Comparison of ENCODE assay signal across 1 fruit fly cellular context in the genomic region with DNA sequence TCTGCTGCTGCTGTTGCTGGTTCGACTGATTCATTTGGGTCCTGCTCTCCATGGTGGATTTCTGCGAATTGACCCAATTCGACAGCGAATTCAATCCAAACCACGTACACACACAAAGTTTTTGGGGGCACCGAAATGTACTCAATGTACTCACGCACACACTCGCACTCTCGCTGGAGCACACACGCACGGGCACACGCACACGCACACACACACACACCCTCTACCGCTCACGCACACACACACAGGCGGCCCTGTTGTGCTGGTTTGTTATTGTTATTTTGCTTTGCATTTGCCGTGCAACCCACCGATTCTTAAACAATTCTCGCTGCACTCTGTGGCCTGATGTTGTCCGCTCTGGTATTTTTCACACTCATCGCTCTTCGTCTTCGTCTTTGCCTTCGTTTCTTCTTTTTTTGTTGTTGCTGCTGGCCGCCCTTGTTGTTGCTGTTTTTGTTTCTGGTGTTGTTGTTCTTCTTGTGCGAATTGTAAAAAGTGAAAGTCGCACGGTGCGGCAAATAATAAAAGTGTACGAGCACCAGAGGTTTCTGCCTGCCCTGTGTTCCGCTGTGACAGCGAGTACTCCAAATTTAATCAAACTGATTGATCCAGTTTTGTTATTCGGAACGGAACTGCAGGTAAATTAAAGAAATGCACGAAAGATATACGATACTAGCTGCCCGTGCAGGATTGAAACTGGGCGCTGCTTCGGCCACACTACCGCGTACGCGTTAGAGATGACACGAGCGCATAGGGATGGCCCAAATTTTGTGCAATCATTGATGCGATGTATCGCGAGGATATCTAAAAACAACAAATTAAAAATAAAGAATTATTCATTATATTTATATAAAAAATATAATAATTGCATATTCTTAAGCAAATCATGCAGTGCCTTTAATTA.
TF ChIP-seq lines count a peak whose summit lies in the region.

Gene CG3744, minus strand, starts transcription at position 716 of the 904 bp plus-strand sequence.

TF ChIP-seq in whole organism, embryonic, 481 proteins besides CTCF, POLR2A, EP300 and RAD21 (continued from another document and continues in another):
- TF ChIP-seq Lim3 (GFP tag; IDR thresholded peaks at IDR 0.05; lab: Robert Waterston, UW) = peak; percentile 70
- peak; percentile 95 for TF ChIP-seq ci (GFP tag; IDR thresholded peaks at IDR 0.05; lab: Robert Waterston, UW)
- TF ChIP-seq CG8388 (GFP tag; optimal IDR thresholded peaks at IDR 0.05; lab: Kevin White, UChicago) = peak; percentile 87
- peak; percentile 56 for TF ChIP-seq pfk (GFP tag; optimal IDR thresholded peaks at IDR 0.05; lab: Kevin White, UChicago)
- TF ChIP-seq Ptx1 (GFP tag; IDR thresholded peaks at IDR 0.05; lab: Robert Waterston, UW) = peak; percentile 95
- TF ChIP-seq dmrt11E (tag; optimal IDR thresholded peaks at IDR 0.05; lab: Kevin White, UChicago) = peak; percentile 86
- peak; percentile 89 for TF ChIP-seq CG13775 (GFP tag; optimal IDR thresholded peaks at IDR 0.05; lab: Kevin White, UChicago)
- TF ChIP-seq mam (GFP tag; optimal IDR thresholded peaks at IDR 0.05; lab: Kevin White, UChicago) = peak; percentile 90
- TF ChIP-seq CG12155 (GFP tag; optimal IDR thresholded peaks at IDR 0.05; lab: Kevin White, UChicago) = peak; percentile 87
- TF ChIP-seq CG17612 (GFP tag; IDR thresholded peaks at IDR 0.05; lab: Robert Waterston, UW) = peak; percentile 87
- TF ChIP-seq CG13894 (tag; optimal IDR thresholded peaks at IDR 0.05; lab: Kevin White, UChicago) = peak; percentile 90
- TF ChIP-seq CG6683 (GFP tag; optimal IDR thresholded peaks at IDR 0.05; lab: Kevin White, UChicago) = peak; percentile 76
- peak; percentile 91 for TF ChIP-seq CG1233 (GFP tag; optimal IDR thresholded peaks at IDR 0.05; lab: Kevin White, UChicago)
- TF ChIP-seq CG10959 (GFP tag; IDR thresholded peaks at IDR 0.05; lab: Robert Waterston, UW) = peak; percentile 88
- TF ChIP-seq trh (GFP tag; optimal IDR thresholded peaks at IDR 0.05; lab: Kevin White, UChicago) = peak; percentile 76
- peak; percentile 89 for TF ChIP-seq CG14860 (GFP tag; IDR thresholded peaks at IDR 0.05; lab: Robert Waterston, UW; ENCODE audit: partially characterized antibody)
- TF ChIP-seq CG3995 (GFP tag; optimal IDR thresholded peaks at IDR 0.05; lab: Kevin White, UChicago) = peak; percentile 23
- TF ChIP-seq HmgD (GFP tag; optimal IDR thresholded peaks at IDR 0.05; lab: Kevin White, UChicago) = peak; percentile 18
- peak; percentile 71 for TF ChIP-seq CG18476 (GFP tag; optimal IDR thresholded peaks at IDR 0.05; lab: Kevin White, UChicago)
- TF ChIP-seq Trl (optimal IDR thresholded peaks at IDR 0.05; lab: Kevin White, UChicago) = peak in 1 of 2 experiments; percentile 57
- TF ChIP-seq Trl (GFP tag; optimal IDR thresholded peaks at IDR 0.05; lab: Kevin White, UChicago) = peak; percentile 68
- peak; percentile 59 for TF ChIP-seq CG16863 (GFP tag; optimal IDR thresholded peaks at IDR 0.05; lab: Kevin White, UChicago)
- TF ChIP-seq Myb (GFP tag; optimal IDR thresholded peaks at IDR 0.05; lab: Kevin White, UChicago) = peak; percentile 47
- no peak for TF ChIP-seq CG14710 (tag; optimal IDR thresholded peaks at IDR 0.05; lab: Kevin White, UChicago)
- TF ChIP-seq CG15601 (tag; optimal IDR thresholded peaks at IDR 0.05; lab: Kevin White, UChicago) = peak; percentile 80
- peak; percentile 78 for TF ChIP-seq gsb-n (tag; optimal IDR thresholded peaks at IDR 0.05; lab: Kevin White, UChicago)
- TF ChIP-seq gce (GFP tag; IDR thresholded peaks at IDR 0.05; lab: Robert Waterston, UW) = peak; percentile 87
- TF ChIP-seq CG2202 (tag; optimal IDR thresholded peaks at IDR 0.05; lab: Kevin White, UChicago) = peak; percentile 57
- TF ChIP-seq ssp (GFP tag; IDR thresholded peaks at IDR 0.05; lab: Robert Waterston, UW) = peak; percentile 86
- peak; percentile 99 for TF ChIP-seq Rfx (GFP tag; IDR thresholded peaks at IDR 0.05; lab: Robert Waterston, UW)
- TF ChIP-seq CG11247 (GFP tag; IDR thresholded peaks at IDR 0.05; lab: Robert Waterston, UW) = peak; percentile 96
- peak; percentile 84 for TF ChIP-seq klu (GFP tag; IDR thresholded peaks at IDR 0.05; lab: Robert Waterston, UW)
- TF ChIP-seq zen (tag; optimal IDR thresholded peaks at IDR 0.05; lab: Kevin White, UChicago) = peak; percentile 79
- TF ChIP-seq cg (GFP tag; optimal IDR thresholded peaks at IDR 0.05; lab: Kevin White, UChicago) = peak; percentile 96
- TF ChIP-seq CG3065 (GFP tag; optimal IDR thresholded peaks at IDR 0.05; lab: Kevin White, UChicago) = peak; percentile 76
- peak; percentile 25 for TF ChIP-seq crc (GFP tag; optimal IDR thresholded peaks at IDR 0.05; lab: Kevin White, UChicago)
- peak; percentile 86 for TF ChIP-seq CG14050 (GFP tag; IDR thresholded peaks at IDR 0.05; lab: Robert Waterston, UW)
- peak; percentile 93 for TF ChIP-seq CG10543 (GFP tag; optimal IDR thresholded peaks at IDR 0.05; lab: Kevin White, UChicago)
- TF ChIP-seq CG13123 (GFP tag; optimal IDR thresholded peaks at IDR 0.05; lab: Kevin White, UChicago) = peak; percentile 88
- TF ChIP-seq Bgb (GFP tag; IDR thresholded peaks at IDR 0.05; lab: Robert Waterston, UW; ENCODE audit: partially characterized antibody) = peak; percentile 95
- TF ChIP-seq CG15011 (GFP tag; optimal IDR thresholded peaks at IDR 0.05; lab: Kevin White, UChicago) = peak; percentile 53
- TF ChIP-seq shn (GFP tag; optimal IDR thresholded peaks at IDR 0.05; lab: Kevin White, UChicago) = peak; percentile 80
- peak; percentile 79 for TF ChIP-seq CG6813 (GFP tag; optimal IDR thresholded peaks at IDR 0.05; lab: Kevin White, UChicago)
- peak; percentile 85 for TF ChIP-seq dmrt99B (tag; optimal IDR thresholded peaks at IDR 0.05; lab: Kevin White, UChicago)
- peak; percentile 74 for TF ChIP-seq CG2875 (GFP tag; optimal IDR thresholded peaks at IDR 0.05; lab: Kevin White, UChicago)
- TF ChIP-seq sob (GFP tag; IDR thresholded peaks at IDR 0.05; lab: Robert Waterston, UW) = peak; percentile 96
- TF ChIP-seq CG3281 (GFP tag; optimal IDR thresholded peaks at IDR 0.05; lab: Kevin White, UChicago) = peak; percentile 90
- peak; percentile 94 for TF ChIP-seq vnd (GFP tag; IDR thresholded peaks at IDR 0.05; lab: Robert Waterston, UW; ENCODE audit: partially characterized antibody)
- TF ChIP-seq CG2129 (GFP tag; IDR thresholded peaks at IDR 0.05; lab: Robert Waterston, UW; ENCODE audit: partially characterized antibody) = peak; percentile 94
- peak; percentile 90 for TF ChIP-seq CG8924 (tag; optimal IDR thresholded peaks at IDR 0.05; lab: Kevin White, UChicago)
- TF ChIP-seq CrebB (tag; optimal IDR thresholded peaks at IDR 0.05; lab: Kevin White, UChicago) = peak; percentile 69
- no peak for TF ChIP-seq fd102C (GFP tag; optimal IDR thresholded peaks at IDR 0.05; lab: Kevin White, UChicago)
- TF ChIP-seq CG6272 (GFP tag; IDR thresholded peaks at IDR 0.05; lab: Robert Waterston, UW) = peak; percentile 96
- TF ChIP-seq hb (GFP tag; IDR thresholded peaks at IDR 0.05; lab: Robert Waterston, UW; ENCODE audit: partially characterized antibody) = peak; percentile 87
- TF ChIP-seq CG18764 (GFP tag; optimal IDR thresholded peaks at IDR 0.05; lab: Kevin White, UChicago) = peak; percentile 81
- peak; percentile 94 for TF ChIP-seq Mrtf (GFP tag; IDR thresholded peaks at IDR 0.05; lab: Robert Waterston, UW)
- TF ChIP-seq vfl (GFP tag; optimal IDR thresholded peaks at IDR 0.05; lab: Kevin White, UChicago) = peak; percentile 73
- peak; percentile 92 for TF ChIP-seq CG6175 (GFP tag; IDR thresholded peaks at IDR 0.05; lab: Robert Waterston, UW)
- TF ChIP-seq CG6791 (GFP tag; IDR thresholded peaks at IDR 0.05; lab: Robert Waterston, UW; ENCODE audit: partially characterized antibody) = peak; percentile 93
- TF ChIP-seq CHES-1-like (GFP tag; optimal IDR thresholded peaks at IDR 0.05; lab: Kevin White, UChicago) = peak; percentile 53
- peak; percentile 67 for TF ChIP-seq schlank (tag; optimal IDR thresholded peaks at IDR 0.05; lab: Kevin White, UChicago)
- TF ChIP-seq CG1024 (GFP tag; IDR thresholded peaks at IDR 0.05; lab: Robert Waterston, UW) = peak; percentile 85
- peak; percentile 93 for TF ChIP-seq CG12659 (GFP tag; optimal IDR thresholded peaks at IDR 0.05; lab: Kevin White, UChicago)
- TF ChIP-seq CG30431 (GFP tag; optimal IDR thresholded peaks at IDR 0.05; lab: Kevin White, UChicago) = peak; percentile 82
- no peak for TF ChIP-seq sima (GFP tag; optimal IDR thresholded peaks at IDR 0.05; lab: Kevin White, UChicago)
- no peak for TF ChIP-seq bigmax (GFP tag; optimal IDR thresholded peaks at IDR 0.05; lab: Kevin White, UChicago)
- TF ChIP-seq Side (GFP tag; optimal IDR thresholded peaks at IDR 0.05; lab: Kevin White, UChicago) = peak; percentile 39
- TF ChIP-seq NC2β (GFP tag; optimal IDR thresholded peaks at IDR 0.05; lab: Kevin White, UChicago) = peak; percentile 35
- TF ChIP-seq eyg (GFP tag; optimal IDR thresholded peaks at IDR 0.05; lab: Kevin White, UChicago) = peak; percentile 46
- peak; percentile 58 for TF ChIP-seq org-1 (GFP tag; optimal IDR thresholded peaks at IDR 0.05; lab: Kevin White, UChicago)
- 0 out of 2 replicates have a peak, but pooled peaks have one; percentile 52 for TF ChIP-seq CkIIα-i1 (GFP tag; IDR thresholded peaks at IDR 0.05; lab: Robert Waterston, UW)
- TF ChIP-seq ftz-f1 (GFP tag; optimal IDR thresholded peaks at IDR 0.05; lab: Kevin White, UChicago) = peak; percentile 45
- peak; percentile 81 for TF ChIP-seq Mad (GFP tag; optimal IDR thresholded peaks at IDR 0.05; lab: Kevin White, UChicago)
- TF ChIP-seq CG30020 (tag; optimal IDR thresholded peaks at IDR 0.05; lab: Kevin White, UChicago) = peak; percentile 72
- peak; percentile 78 for TF ChIP-seq fu2 (GFP tag; optimal IDR thresholded peaks at IDR 0.05; lab: Kevin White, UChicago)
- TF ChIP-seq CG7928 (GFP tag; optimal IDR thresholded peaks at IDR 0.05; lab: Kevin White, UChicago) = peak; percentile 63
- peak; percentile 81 for TF ChIP-seq MTF-1 (GFP tag; optimal IDR thresholded peaks at IDR 0.05; lab: Kevin White, UChicago; ENCODE audit: borderline replicate concordance)
- TF ChIP-seq CG7786 (GFP tag; optimal IDR thresholded peaks at IDR 0.05; lab: Kevin White, UChicago) = peak; percentile 73
- TF ChIP-seq Bteb2 (GFP tag; optimal IDR thresholded peaks at IDR 0.05; lab: Kevin White, UChicago) = peak; percentile 48
- peak; percentile 36 for TF ChIP-seq maf-S (GFP tag; optimal IDR thresholded peaks at IDR 0.05; lab: Kevin White, UChicago)
- peak; percentile 85 for TF ChIP-seq CG10147 (GFP tag; optimal IDR thresholded peaks at IDR 0.05; lab: Kevin White, UChicago)
- peak; percentile 94 for TF ChIP-seq wdn (GFP tag; IDR thresholded peaks at IDR 0.05; lab: Robert Waterston, UW)
- peak; percentile 85 for TF ChIP-seq Abd-B (GFP tag; optimal IDR thresholded peaks at IDR 0.05; lab: Kevin White, UChicago)
- peak; percentile 94 for TF ChIP-seq H2.0 (GFP tag; IDR thresholded peaks at IDR 0.05; lab: Robert Waterston, UW)
- TF ChIP-seq CG4328 (GFP tag; optimal IDR thresholded peaks at IDR 0.05; lab: Kevin White, UChicago) = peak; percentile 85
- TF ChIP-seq Ssrp (tag; optimal IDR thresholded peaks at IDR 0.05; lab: Kevin White, UChicago) = peak; percentile 88
- TF ChIP-seq Doc3 (GFP tag; IDR thresholded peaks at IDR 0.05; lab: Robert Waterston, UW; ENCODE audit: partially characterized antibody) = peak; percentile 96
- TF ChIP-seq peb (GFP tag; IDR thresholded peaks at IDR 0.05; lab: Robert Waterston, UW) = peak; percentile 78
- TF ChIP-seq Neu2 (GFP tag; optimal IDR thresholded peaks at IDR 0.05; lab: Kevin White, UChicago; ENCODE audit: borderline replicate concordance) = no peak
- peak; percentile 94 for TF ChIP-seq Xbp1 (GFP tag; optimal IDR thresholded peaks at IDR 0.05; lab: Kevin White, UChicago)
- TF ChIP-seq CG33213 (GFP tag; optimal IDR thresholded peaks at IDR 0.05; lab: Kevin White, UChicago) = peak; percentile 81
- TF ChIP-seq gcm2 (GFP tag; optimal IDR thresholded peaks at IDR 0.05; lab: Kevin White, UChicago) = peak; percentile 43
- peak; percentile 90 for TF ChIP-seq CG15269 (tag; optimal IDR thresholded peaks at IDR 0.05; lab: Kevin White, UChicago)
- TF ChIP-seq Gsc (GFP tag; IDR thresholded peaks at IDR 0.05; lab: Robert Waterston, UW) = peak; percentile 65
- peak; percentile 93 for TF ChIP-seq Meics (GFP tag; optimal IDR thresholded peaks at IDR 0.05; lab: Kevin White, UChicago)
- TF ChIP-seq CG9817 (tag; optimal IDR thresholded peaks at IDR 0.05; lab: Kevin White, UChicago) = peak; percentile 95
- peak; percentile 86 for TF ChIP-seq CG7556 (GFP tag; optimal IDR thresholded peaks at IDR 0.05; lab: Kevin White, UChicago)
- peak; percentile 83 for TF ChIP-seq CG16779 (GFP tag; IDR thresholded peaks at IDR 0.05; lab: Robert Waterston, UW)
- TF ChIP-seq CG2712 (tag; optimal IDR thresholded peaks at IDR 0.05; lab: Kevin White, UChicago) = peak; percentile 94
- peak; percentile 90 for TF ChIP-seq az2 (GFP tag; optimal IDR thresholded peaks at IDR 0.05; lab: Kevin White, UChicago)
- peak; percentile 85 for TF ChIP-seq CG32767 (GFP tag; IDR thresholded peaks at IDR 0.05; lab: Robert Waterston, UW)
- TF ChIP-seq TFAM (GFP tag; optimal IDR thresholded peaks at IDR 0.05; lab: Kevin White, UChicago) = peak; percentile 19
- peak; percentile 56 for TF ChIP-seq CG6254 (GFP tag; optimal IDR thresholded peaks at IDR 0.05; lab: Kevin White, UChicago)
- TF ChIP-seq E2f2 (GFP tag; IDR thresholded peaks at IDR 0.05; lab: Robert Waterston, UW) = no peak
- peak; percentile 60 for TF ChIP-seq Ets97D (GFP tag; optimal IDR thresholded peaks at IDR 0.05; lab: Kevin White, UChicago)
- peak; percentile 84 for TF ChIP-seq Nf-YC (tag; optimal IDR thresholded peaks at IDR 0.05; lab: Kevin White, UChicago)
- peak; percentile 52 for TF ChIP-seq Dref (GFP tag; IDR thresholded peaks at IDR 0.05; lab: Robert Waterston, UW)
- TF ChIP-seq CG11456 (GFP tag; IDR thresholded peaks at IDR 0.05; lab: Robert Waterston, UW) = peak; percentile 98
- peak; percentile 76 for TF ChIP-seq gcm (GFP tag; optimal IDR thresholded peaks at IDR 0.05; lab: Kevin White, UChicago)
- peak; percentile 88 for TF ChIP-seq CG4424 (GFP tag; optimal IDR thresholded peaks at IDR 0.05; lab: Kevin White, UChicago)
- TF ChIP-seq CG11696 (GFP tag; IDR thresholded peaks at IDR 0.05; lab: Robert Waterston, UW) = peak; percentile 81
- TF ChIP-seq lilli (GFP tag; optimal IDR thresholded peaks at IDR 0.05; lab: Kevin White, UChicago) = peak; percentile 88
- TF ChIP-seq Kr (GFP tag; optimal IDR thresholded peaks at IDR 0.05; lab: Kevin White, UChicago) = no peak
- no peak for TF ChIP-seq en (GFP tag; optimal IDR thresholded peaks at IDR 0.05; lab: Kevin White, UChicago)
- TF ChIP-seq Mes4 (GFP tag; optimal IDR thresholded peaks at IDR 0.05; lab: Kevin White, UChicago) = no peak
- TF ChIP-seq Hmr (GFP tag; optimal IDR thresholded peaks at IDR 0.05; lab: Kevin White, UChicago) = peak; percentile 95
- no peak for TF ChIP-seq hkb (optimal IDR thresholded peaks at IDR 0.05; lab: Kevin White, UChicago)
- TF ChIP-seq hkb (GFP tag; IDR thresholded peaks at IDR 0.05; lab: Robert Waterston, UW) = peak; percentile 89
